Fruit fly (Drosophila melanogaster): ENCODE results near the gene CG31088.

The CG31088 gene

DNA sequence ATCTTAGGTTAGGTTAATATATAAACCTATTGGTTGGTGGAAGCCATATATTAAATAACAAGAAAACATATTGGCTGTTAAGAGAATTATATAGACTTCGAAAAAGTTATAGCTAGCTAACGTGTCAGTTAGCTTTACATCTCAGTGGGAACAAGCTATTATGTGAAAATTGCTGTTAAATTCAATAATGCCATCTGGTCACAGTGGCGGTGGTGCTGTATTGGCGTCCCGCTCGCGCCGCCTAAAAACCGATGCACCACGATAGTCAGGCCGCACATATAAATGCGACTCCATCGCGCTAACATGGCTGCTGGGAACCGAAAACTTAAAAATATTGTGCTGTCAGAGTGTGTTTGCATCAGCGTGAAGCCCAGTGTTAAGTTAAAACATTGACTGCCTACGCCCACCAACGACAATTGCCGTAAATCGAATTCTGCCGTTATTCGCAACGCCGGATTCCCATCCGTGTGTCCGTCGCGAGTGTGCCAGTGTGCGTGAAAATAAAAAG, 22.3 kb upstream of the CG31088 start, which contains the start of gene Hel89B (continued):
- TF ChIP-seq schlank (tag; optimal IDR thresholded peaks at IDR 0.05), result no peak
- peak; percentile 23 for TF ChIP-seq Atf3 (GFP tag; optimal IDR thresholded peaks at IDR 0.05)
- TF ChIP-seq CG12104 (GFP tag; optimal IDR thresholded peaks at IDR 0.05), result no peak
- no peak for TF ChIP-seq Kr (GFP tag; optimal IDR thresholded peaks at IDR 0.05)
- no peak for TF ChIP-seq dati (GFP tag; IDR thresholded peaks at IDR 0.05)
- peak; percentile 63 for TF ChIP-seq Bdp1 (GFP tag; optimal IDR thresholded peaks at IDR 0.05)
- no peak for TF ChIP-seq CG3726 (GFP tag; IDR thresholded peaks at IDR 0.05)
- TF ChIP-seq CG8478 (optimal IDR thresholded peaks at IDR 0.05), result no peak
- TF ChIP-seq dysf (GFP tag; IDR thresholded peaks at IDR 0.05), result no peak
- no peak for TF ChIP-seq Dref (GFP tag; IDR thresholded peaks at IDR 0.05)
- no peak for TF ChIP-seq CG6689 (GFP tag; IDR thresholded peaks at IDR 0.05)
- peak; percentile 65 for TF ChIP-seq Fer2 (tag; optimal IDR thresholded peaks at IDR 0.05)
- no peak for TF ChIP-seq E2f2 (GFP tag; IDR thresholded peaks at IDR 0.05)
- TF ChIP-seq HmgZ (tag; optimal IDR thresholded peaks at IDR 0.05), result peak; percentile 65
- TF ChIP-seq CG16813 (GFP tag; IDR thresholded peaks at IDR 0.05; ENCODE audit: partially characterized antibody), result no peak
- peak; percentile 64 for TF ChIP-seq Hmr (GFP tag; optimal IDR thresholded peaks at IDR 0.05)
- TF ChIP-seq chinmo (GFP tag; IDR thresholded peaks at IDR 0.05; ENCODE audit: partially characterized antibody), result no peak
- no peak for TF ChIP-seq en (GFP tag; optimal IDR thresholded peaks at IDR 0.05)
- TF ChIP-seq CG9437 (GFP tag; optimal IDR thresholded peaks at IDR 0.05), result no peak
- no peak for TF ChIP-seq al (GFP tag; IDR thresholded peaks at IDR 0.05)
- TF ChIP-seq kay (GFP tag; optimal IDR thresholded peaks at IDR 0.05), result peak; percentile 22
- no peak for TF ChIP-seq CG32532 (GFP tag; IDR thresholded peaks at IDR 0.05)
- TF ChIP-seq jing (GFP tag; optimal IDR thresholded peaks at IDR 0.05), result peak; percentile 29
- TF ChIP-seq Dfd (GFP tag; optimal IDR thresholded peaks at IDR 0.05), result peak in 1 of 2 experiments; percentile 96
- no peak for TF ChIP-seq CG14860 (GFP tag; IDR thresholded peaks at IDR 0.05; ENCODE audit: partially characterized antibody)
- no peak for TF ChIP-seq btn (GFP tag; optimal IDR thresholded peaks at IDR 0.05)
- no peak for TF ChIP-seq CG1529 (GFP tag; optimal IDR thresholded peaks at IDR 0.05)
- no peak for TF ChIP-seq Rfx (GFP tag; IDR thresholded peaks at IDR 0.05)
- TF ChIP-seq CG11560 (tag; IDR thresholded peaks at IDR 0.05), result no peak
- peak; percentile 69 for TF ChIP-seq ind (GFP tag; optimal IDR thresholded peaks at IDR 0.05)
- TF ChIP-seq prd (optimal IDR thresholded peaks at IDR 0.05), result no peak
- no peak for TF ChIP-seq prd (GFP tag; IDR thresholded peaks at IDR 0.05)
- no peak for TF ChIP-seq CG5180 (GFP tag; optimal IDR thresholded peaks at IDR 0.05)
- no peak for TF ChIP-seq CG18011 (GFP tag; optimal IDR thresholded peaks at IDR 0.05)
- no peak for TF ChIP-seq ken (GFP tag; IDR thresholded peaks at IDR 0.05)
- peak; percentile 94 for TF ChIP-seq Ets65A (GFP tag)
- TF ChIP-seq Lhr (GFP tag; optimal IDR thresholded peaks at IDR 0.05), result peak; percentile 84
- no peak for TF ChIP-seq peb (GFP tag; IDR thresholded peaks at IDR 0.05)
- peak; percentile 73 for TF ChIP-seq CG13424 (tag; optimal IDR thresholded peaks at IDR 0.05)
- TF ChIP-seq Xrp1 (GFP tag; IDR thresholded peaks at IDR 0.05), result no peak
- TF ChIP-seq usp (GFP tag; optimal IDR thresholded peaks at IDR 0.05), result no peak
- TF ChIP-seq Hmx (GFP tag; optimal IDR thresholded peaks at IDR 0.05), result no peak
- TF ChIP-seq pros (GFP tag; optimal IDR thresholded peaks at IDR 0.05), result no peak
- peak; percentile 76 for TF ChIP-seq CG1603 (tag; optimal IDR thresholded peaks at IDR 0.05)
- no peak for TF ChIP-seq Rx (GFP tag; IDR thresholded peaks at IDR 0.05)
- TF ChIP-seq bab2 (GFP tag; optimal IDR thresholded peaks at IDR 0.05), result peak; percentile 73
- TF ChIP-seq maf-S (GFP tag; optimal IDR thresholded peaks at IDR 0.05), result peak; percentile 43
- peak; percentile 45 for TF ChIP-seq CG18262 (tag; optimal IDR thresholded peaks at IDR 0.05)
- TF ChIP-seq CG11398 (GFP tag; optimal IDR thresholded peaks at IDR 0.05), result no peak
- peak; percentile 66 for TF ChIP-seq NfI (GFP tag; optimal IDR thresholded peaks at IDR 0.05)
- TF ChIP-seq lola (GFP tag; optimal IDR thresholded peaks at IDR 0.05), result peak in 2 of 3 experiments; percentile 57 to 99
- no peak for TF ChIP-seq CG7556 (GFP tag; optimal IDR thresholded peaks at IDR 0.05)
- TF ChIP-seq CG8765 (GFP tag; IDR thresholded peaks at IDR 0.05), result no peak
